Worm (Caenorhabditis elegans): ENCODE data around the gene cal-2.

cal-2 gene

ce11 chrII:9009976-9010702 is 49.6 kb downstream of the cal-2 start:
- TF ChIP-seq F52B5.7 (tag; optimal IDR thresholded peaks at IDR 0.05) (no peak), nhr-90 (tag; optimal IDR thresholded peaks at IDR 0.05) (no peak), hsf-1 (GFP tag; IDR thresholded peaks at IDR 0.05) (no peak), pha-4 (tag; optimal IDR thresholded peaks at IDR 0.05) (no peak), madf-8 (GFP tag; conservative IDR thresholded peaks at IDR 0.05) (no peak), ztf-3 (GFP tag; optimal IDR thresholded peaks at IDR 0.05) (no peak), dox-1 (GFP tag; IDR thresholded peaks at IDR 0.05) (no peak), tbx-9 (tag; optimal IDR thresholded peaks at IDR 0.05; ENCODE audit: borderline replicate concordance) (no peak), sdz-38 (tag; optimal IDR thresholded peaks at IDR 0.05) (no peak), sea-2 (GFP tag; IDR thresholded peaks at IDR 0.05) (no peak), let-607 (tag; optimal IDR thresholded peaks at IDR 0.05) (no peak), him-1 (tag; optimal IDR thresholded peaks at IDR 0.05) (no peak), lsl-1 (GFP tag; optimal IDR thresholded peaks at IDR 0.05) (no peak), snpc-4 (GFP tag; optimal IDR thresholded peaks at IDR 0.05) (no peak), snpc-4 (tag; optimal IDR thresholded peaks at IDR 0.05) (no peak), lir-1 (GFP tag; conservative IDR thresholded peaks at IDR 0.05) (no peak)

DNA sequence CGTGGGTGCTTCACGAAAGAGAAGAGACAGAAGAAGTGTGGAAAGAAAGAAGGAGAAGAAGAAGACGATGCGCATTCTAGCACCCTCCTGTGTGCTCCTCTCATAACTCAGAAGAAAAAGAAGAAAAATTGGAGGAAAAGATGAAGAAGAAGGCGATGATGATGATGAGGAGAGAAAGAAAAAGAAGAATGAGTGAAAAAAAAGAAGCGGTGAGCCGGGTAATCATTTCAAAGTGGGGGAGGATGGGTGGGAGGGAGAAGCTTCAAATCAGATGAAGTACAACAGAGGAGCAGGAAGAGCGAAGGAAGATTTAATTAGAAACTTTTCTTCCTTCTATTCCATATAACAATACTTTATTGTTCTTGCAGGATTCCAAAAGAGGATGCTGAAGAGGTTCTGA is 50.2 kb downstream of the cal-2 start:
- TF ChIP-seq egrh-3 (GFP tag; IDR thresholded peaks at IDR 0.05), result no peak
- TF ChIP-seq lin-35 (GFP tag; optimal IDR thresholded peaks at IDR 0.05), result no peak
- no peak for TF ChIP-seq bed-2 (GFP tag; IDR thresholded peaks at IDR 0.05)
- 0 out of 2 replicates have a peak, but pooled peaks have one; percentile 22 for TF ChIP-seq zfh-2 (GFP tag; conservative IDR thresholded peaks at IDR 0.05)

Measured in whole organism, young adult.